Fruit fly (Drosophila melanogaster): ENCODE measurements around the gene ems.

The ems gene

DNA sequence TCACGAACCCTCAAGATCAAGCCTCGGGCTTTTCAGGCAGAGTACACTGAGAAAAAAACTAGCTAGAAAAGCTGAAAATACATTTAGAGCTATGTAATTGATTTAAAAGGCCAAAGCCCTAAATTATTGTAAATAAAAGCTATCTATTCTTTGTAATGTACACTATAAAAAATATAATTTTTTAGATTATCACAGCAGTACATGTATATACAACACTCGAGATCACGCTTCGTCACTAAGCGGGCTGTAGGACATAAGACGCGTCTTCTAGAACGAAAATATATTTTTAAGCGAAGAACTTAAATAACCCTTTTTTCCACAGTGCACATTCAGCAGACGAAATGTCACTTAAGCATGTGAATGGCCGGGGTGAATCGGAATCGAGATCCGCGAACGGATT, 39.7 kb downstream of the ems start (continued):
- peak; percentile 77 for TF ChIP-seq Sox102F (GFP tag; optimal IDR thresholded peaks at IDR 0.05)
- peak; percentile 63 for TF ChIP-seq CG3919 (GFP tag; optimal IDR thresholded peaks at IDR 0.05)
- TF ChIP-seq vri (GFP tag; optimal IDR thresholded peaks at IDR 0.05) = peak; percentile 31
- peak; percentile 62 for TF ChIP-seq Eip75B (GFP tag; optimal IDR thresholded peaks at IDR 0.05)
- TF ChIP-seq acj6 (GFP tag; optimal IDR thresholded peaks at IDR 0.05) = peak; percentile 56
- no peak for TF ChIP-seq fkh (GFP tag; optimal IDR thresholded peaks at IDR 0.05)
- no peak for TF ChIP-seq CG11294 (GFP tag; IDR thresholded peaks at IDR 0.05)
- peak; percentile 63 for TF ChIP-seq Ets96B (tag; optimal IDR thresholded peaks at IDR 0.05)
- no peak for TF ChIP-seq Hr4 (GFP tag; optimal IDR thresholded peaks at IDR 0.05)
- TF ChIP-seq CG9139 (GFP tag; optimal IDR thresholded peaks at IDR 0.05) = no peak
- peak; percentile 57 for TF ChIP-seq fd59A (GFP tag; optimal IDR thresholded peaks at IDR 0.05)
- TF ChIP-seq Gug (GFP tag; IDR thresholded peaks at IDR 0.05) = no peak

DNA sequence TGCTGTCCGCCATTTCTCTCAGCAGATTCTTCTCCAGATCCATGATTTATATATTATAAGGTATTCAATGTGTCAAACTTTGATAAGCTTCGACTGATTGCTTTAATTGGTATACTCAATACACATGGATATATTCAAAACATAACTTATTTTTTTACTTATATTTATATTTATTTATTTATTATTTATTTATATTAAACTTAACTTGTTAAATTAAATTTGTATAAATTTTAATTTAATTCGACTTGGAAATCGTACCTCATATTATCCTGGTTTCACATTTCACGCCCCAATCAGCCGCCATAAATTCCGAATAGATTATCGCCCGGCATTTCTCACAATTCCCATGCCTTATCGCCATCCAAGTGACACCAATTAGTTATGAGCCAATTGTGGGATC, 41.7 kb downstream of the ems start, which contains the start of gene Art9:
TSS of gene Art9 (minus strand) at position 101 of the 400 bp plus-strand sequence.
- TF ChIP-seq Smox (GFP tag; optimal IDR thresholded peaks at IDR 0.05) (no peak), CG6163 (GFP tag; IDR thresholded peaks at IDR 0.05) (no peak), Sox15 (GFP tag; optimal IDR thresholded peaks at IDR 0.05) (no peak), Sox102F (GFP tag; optimal IDR thresholded peaks at IDR 0.05) (no peak), Hr39 (GFP tag; optimal IDR thresholded peaks at IDR 0.05) (no peak), CG8319 (GFP tag; optimal IDR thresholded peaks at IDR 0.05) (no peak), eg (GFP tag; IDR thresholded peaks at IDR 0.05) (no peak), CG11902 (GFP tag; optimal IDR thresholded peaks at IDR 0.05) (no peak), Lpt (GFP tag; optimal IDR thresholded peaks at IDR 0.05) (no peak), CG34406 (GFP tag; optimal IDR thresholded peaks at IDR 0.05) (no peak), CG3919 (GFP tag; optimal IDR thresholded peaks at IDR 0.05) (no peak), achi (GFP tag; optimal IDR thresholded peaks at IDR 0.05) (no peak), CG6854 (GFP tag; optimal IDR thresholded peaks at IDR 0.05) (no peak), CG32006 (GFP tag; optimal IDR thresholded peaks at IDR 0.05) (no peak)

DNA sequence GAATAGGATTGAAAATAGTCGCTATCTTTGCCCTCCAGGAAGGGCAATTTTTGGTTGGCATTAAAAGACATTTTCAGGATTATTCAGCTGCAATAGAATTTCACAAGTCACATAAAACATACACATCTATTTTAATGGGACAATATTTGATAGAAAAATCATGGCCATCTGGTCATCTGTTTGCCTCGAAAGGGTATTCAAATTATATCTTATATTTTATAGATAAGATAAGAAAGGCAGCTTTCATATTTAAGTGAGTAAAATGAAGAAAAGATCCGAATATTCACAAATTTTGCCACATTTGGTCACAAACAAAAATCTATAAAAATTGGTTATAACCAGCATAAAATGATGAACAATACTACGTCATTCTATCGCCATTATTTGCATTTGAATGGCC, 44.1 kb downstream of the ems start, which contains the start of gene Art6:
TSS of gene Art6 (minus strand) at position 101 of the 400 bp plus-strand sequence.
- TF ChIP-seq CG6276 (GFP tag; optimal IDR thresholded peaks at IDR 0.05) (no peak), CG6163 (GFP tag; IDR thresholded peaks at IDR 0.05) (no peak), Sox15 (GFP tag; optimal IDR thresholded peaks at IDR 0.05) (no peak), Gug (GFP tag; IDR thresholded peaks at IDR 0.05) (no peak), Hr38 (GFP tag; optimal IDR thresholded peaks at IDR 0.05) (no peak), CG8319 (GFP tag; optimal IDR thresholded peaks at IDR 0.05) (no peak), eg (GFP tag; IDR thresholded peaks at IDR 0.05) (no peak), ss (GFP tag; optimal IDR thresholded peaks at IDR 0.05) (no peak), CG16779 (tag; optimal IDR thresholded peaks at IDR 0.05) (no peak), CG15336 (GFP tag; IDR thresholded peaks at IDR 0.05) (no peak)

DNA sequence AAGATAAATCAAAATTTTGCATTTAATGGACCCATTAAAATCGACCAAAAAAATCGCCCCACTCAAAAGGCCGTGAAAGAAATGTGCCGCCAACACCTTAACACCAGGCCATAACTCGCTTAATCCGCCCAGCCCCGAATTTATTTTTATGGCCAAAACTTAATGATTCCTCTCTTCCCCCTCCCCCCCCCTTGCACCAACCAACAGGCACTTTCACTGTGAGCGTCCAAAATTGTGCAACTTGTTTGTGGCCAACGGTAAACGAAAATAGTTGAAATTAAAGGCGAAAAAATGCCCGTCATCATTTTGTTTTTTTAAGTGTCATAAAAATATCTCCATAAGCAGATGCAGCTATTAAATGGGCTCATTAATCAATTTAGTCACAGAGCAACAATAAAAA, 44.5 kb downstream of the ems start:
- TF ChIP-seq Hr39 (GFP tag; optimal IDR thresholded peaks at IDR 0.05) (no peak), CG10631 (GFP tag; optimal IDR thresholded peaks at IDR 0.05) (no peak), CG11294 (GFP tag; IDR thresholded peaks at IDR 0.05) (no peak), CG15336 (GFP tag; IDR thresholded peaks at IDR 0.05) (no peak), CG11902 (GFP tag; optimal IDR thresholded peaks at IDR 0.05) (no peak), Ets21C (GFP tag; optimal IDR thresholded peaks at IDR 0.05) (no peak), CG9139 (GFP tag; optimal IDR thresholded peaks at IDR 0.05) (no peak), Met (GFP tag; optimal IDR thresholded peaks at IDR 0.05) (no peak), CG1621 (tag; optimal IDR thresholded peaks at IDR 0.05) (no peak), CG6792 (GFP tag; optimal IDR thresholded peaks at IDR 0.05) (no peak), CG10669 (GFP tag; optimal IDR thresholded peaks at IDR 0.05) (no peak), CG34406 (GFP tag; optimal IDR thresholded peaks at IDR 0.05) (no peak), Blimp-1 (GFP tag; optimal IDR thresholded peaks at IDR 0.05) (no peak), Eip75B (GFP tag; optimal IDR thresholded peaks at IDR 0.05) (no peak), CG3919 (GFP tag; optimal IDR thresholded peaks at IDR 0.05) (no peak), CG4318 (GFP tag; optimal IDR thresholded peaks at IDR 0.05) (no peak), salr (GFP tag; optimal IDR thresholded peaks at IDR 0.05) (no peak), ss (GFP tag; optimal IDR thresholded peaks at IDR 0.05) (no peak)
